Fruit fly (Drosophila melanogaster): Measurements from ENCODE around the gene Scsalpha1.
A peak's percentile ranks its signal among the peaks of the same experiment; 100 is the strongest.

Scsalpha1 gene

dm6 chr3L:3788790-3789421, 25.1 kb upstream of the Scsalpha1 start (continued):
- peak; percentile 7 for TF ChIP-seq Fer3 (tag; optimal IDR thresholded peaks at IDR 0.05)
- no peak for TF ChIP-seq pb (GFP tag; optimal IDR thresholded peaks at IDR 0.05)
- no peak for TF ChIP-seq GATAe (GFP tag; conservative IDR thresholded peaks at IDR 0.05)
- TF ChIP-seq hbn (GFP tag; IDR thresholded peaks at IDR 0.05; ENCODE audit: partially characterized antibody): peak; percentile 22; the same call in 1 of the 2 replicates
- TF ChIP-seq PHDP (tag; optimal IDR thresholded peaks at IDR 0.05): peak; percentile 55
- TF ChIP-seq cato (GFP tag; optimal IDR thresholded peaks at IDR 0.05; ENCODE audit: borderline replicate concordance): no peak
- no peak for TF ChIP-seq Nf-YA (GFP tag; IDR thresholded peaks at IDR 0.05)
- TF ChIP-seq Sry-δ (GFP tag; optimal IDR thresholded peaks at IDR 0.05): no peak
- TF ChIP-seq gem (tag; optimal IDR thresholded peaks at IDR 0.05): peak; percentile 70
- TF ChIP-seq CG13123 (GFP tag; optimal IDR thresholded peaks at IDR 0.05): no peak
- TF ChIP-seq Xbp1 (GFP tag; optimal IDR thresholded peaks at IDR 0.05): no peak
- no peak for TF ChIP-seq Hr39 (optimal IDR thresholded peaks at IDR 0.05)
- no peak for TF ChIP-seq eyg (GFP tag; optimal IDR thresholded peaks at IDR 0.05)
- TF ChIP-seq CG17385 (GFP tag; optimal IDR thresholded peaks at IDR 0.05): peak; percentile 35
- no peak for TF ChIP-seq ken (GFP tag; IDR thresholded peaks at IDR 0.05)
- TF ChIP-seq CG2202 (tag; optimal IDR thresholded peaks at IDR 0.05): no peak
- TF ChIP-seq gro (GFP tag; optimal IDR thresholded peaks at IDR 0.05): no peak
- TF ChIP-seq CG4617 (GFP tag; optimal IDR thresholded peaks at IDR 0.05; ENCODE audit: borderline replicate concordance): no peak
- TF ChIP-seq CG13424 (tag; optimal IDR thresholded peaks at IDR 0.05): peak; percentile 48
- TF ChIP-seq CG10209 (GFP tag; optimal IDR thresholded peaks at IDR 0.05): no peak
- no peak for TF ChIP-seq Myb (GFP tag; optimal IDR thresholded peaks at IDR 0.05)
- TF ChIP-seq CrebB (tag; optimal IDR thresholded peaks at IDR 0.05): peak; percentile 39
- no peak for TF ChIP-seq Chrac-16 (GFP tag; optimal IDR thresholded peaks at IDR 0.05)
- no peak for TF ChIP-seq hb (GFP tag; IDR thresholded peaks at IDR 0.05; ENCODE audit: partially characterized antibody)
- TF ChIP-seq CG9876 (GFP tag; optimal IDR thresholded peaks at IDR 0.05): no peak
- TF ChIP-seq CG6765 (GFP tag; optimal IDR thresholded peaks at IDR 0.05): no peak
- no peak for TF ChIP-seq CG34376 (GFP tag; optimal IDR thresholded peaks at IDR 0.05)
- TF ChIP-seq amos (GFP tag; IDR thresholded peaks at IDR 0.05; ENCODE audit: partially characterized antibody): peak; percentile 75
- TF ChIP-seq gce (GFP tag; IDR thresholded peaks at IDR 0.05): no peak
- TF ChIP-seq Optix (GFP tag; IDR thresholded peaks at IDR 0.05): no peak; the same call in 2 of the 3 replicates
- TF ChIP-seq CG12391 (tag; optimal IDR thresholded peaks at IDR 0.05): peak; percentile 46
- peak; percentile 7 for TF ChIP-seq bcd (GFP tag; optimal IDR thresholded peaks at IDR 0.05)
- TF ChIP-seq HLH54F (GFP tag; optimal IDR thresholded peaks at IDR 0.05): no peak
- TF ChIP-seq unpg (GFP tag; optimal IDR thresholded peaks at IDR 0.05): peak; percentile 33
- no peak for TF ChIP-seq dati (GFP tag; IDR thresholded peaks at IDR 0.05)
- TF ChIP-seq gfzf (GFP tag; optimal IDR thresholded peaks at IDR 0.05): no peak
- TF ChIP-seq CG2712 (tag; optimal IDR thresholded peaks at IDR 0.05): peak; percentile 70
- TF ChIP-seq Nf-YB (GFP tag; optimal IDR thresholded peaks at IDR 0.05): peak; percentile 32
- TF ChIP-seq CG9727 (GFP tag; optimal IDR thresholded peaks at IDR 0.05): peak; percentile 22
- TF ChIP-seq CG15696 (tag; optimal IDR thresholded peaks at IDR 0.05): no peak
- TF ChIP-seq ewg (GFP tag; optimal IDR thresholded peaks at IDR 0.05): peak; percentile 92
- TF ChIP-seq CG15011 (GFP tag; optimal IDR thresholded peaks at IDR 0.05): no peak
- TF ChIP-seq tna (GFP tag; IDR thresholded peaks at IDR 0.05; ENCODE audit: partially characterized antibody): peak; percentile 65
- TF ChIP-seq ind (GFP tag; optimal IDR thresholded peaks at IDR 0.05): no peak
- TF ChIP-seq C15 (GFP tag; IDR thresholded peaks at IDR 0.05): no peak
- peak; percentile 66 for TF ChIP-seq CG34224 (GFP tag; IDR thresholded peaks at IDR 0.05; ENCODE audit: partially characterized antibody)
- peak; percentile 0 for TF ChIP-seq kah (GFP tag; optimal IDR thresholded peaks at IDR 0.05)
- peak; percentile 70 for TF ChIP-seq CG2678 (tag; optimal IDR thresholded peaks at IDR 0.05)
- TF ChIP-seq CG13296 (GFP tag; optimal IDR thresholded peaks at IDR 0.05): peak; percentile 45
- no peak for TF ChIP-seq pho (GFP tag; optimal IDR thresholded peaks at IDR 0.05)

Measured in whole organism, embryonic.